Worm (Caenorhabditis elegans) whole organism, L2 larva: ENCODE results near the gene rom-2.

ENCODE experiments used
- ceh-16 ChIP-seq: fragments of 150-350 bp; optimal IDR thresholded peaks from 2 replicates; lab custom pipeline; 2014; ENCODE audit warnings: missing biosample characterization, missing genetic modification characterization
- nhr-12 ChIP-seq: fragments of 150-350 bp; optimal IDR thresholded peaks from 2 replicates; lab custom pipeline; 2014; ENCODE audit warnings: missing biosample characterization, missing genetic modification characterization
- peb-1 ChIP-seq: fragments of 150-350 bp; optimal IDR thresholded peaks from 2 replicates; lab custom pipeline; 2014; ENCODE audit warnings: missing biosample characterization, missing genetic modification characterization
- unc-39 ChIP-seq: fragments of 150-350 bp; optimal IDR thresholded peaks from 2 replicates; lab custom pipeline; 2014; ENCODE audit warnings: missing biosample characterization, missing genetic modification characterization
- zag-1 ChIP-seq: fragments of 150-350 bp; optimal IDR thresholded peaks from 2 replicates; lab custom pipeline; 2014; ENCODE audit warnings: missing biosample characterization, missing genetic modification characterization

ce11 chrIII:9570869-9571268, 24.6 kb downstream of the rom-2 start:
- TF ChIP-seq zag-1 (no peak), peb-1 (tag; lab: Kevin White, UChicago) (no peak), ceh-16 (tag; lab: Kevin White, UChicago) (no peak), nhr-12 (tag; lab: Kevin White, UChicago) (no peak), unc-39 (no peak)
